Worm (Caenorhabditis elegans) whole organism, L2 larva: ENCODE results near the gene str-9.
"Not testable (repeated sequence)": the region's sequence is repeated elsewhere in the genome, so short reads cannot be mapped to it uniquely, and the experiment has no call there.

Experiments used
- C34F6.9 ChIP-seq: fragments of 150-350 bp; optimal IDR thresholded peaks from 2 replicates; lab custom pipeline; 2014; ENCODE audit warnings: missing biosample characterization, missing genetic modification characterization
- F13H6.1 ChIP-seq: sonication (generic microtip); optimal IDR thresholded peaks from 2 replicates; lab custom pipeline; 2016; ENCODE audit warnings: missing genetic modification characterization, missing compliant biosample characterization
- R02D3.7 ChIP-seq: fragments of 150-350 bp; optimal IDR thresholded peaks from 2 replicates; lab custom pipeline; 2014; ENCODE audit warnings: missing biosample characterization, missing genetic modification characterization
- Y55F3AM.14 ChIP-seq: fragments of 200-800 bp; sonication (Bioruptor generic); optimal IDR thresholded peaks from 2 replicates; lab custom pipeline; 2018; ENCODE audit warnings: mild to moderate bottlenecking, missing genetic modification characterization, missing compliant biosample characterization
- ZK546.5 ChIP-seq: sonication (generic microtip); optimal IDR thresholded peaks from 2 replicates; lab custom pipeline; 2017; ENCODE audit warnings: missing biosample characterization, missing genetic modification characterization
- alr-1 ChIP-seq: fragments of 150-350 bp; optimal IDR thresholded peaks from 2 replicates; lab custom pipeline; 2014; ENCODE audit warnings: missing biosample characterization, missing genetic modification characterization
- ceh-16 ChIP-seq: fragments of 150-350 bp; optimal IDR thresholded peaks from 2 replicates; lab custom pipeline; 2014; ENCODE audit warnings: missing biosample characterization, missing genetic modification characterization
- ceh-82 ChIP-seq: fragments of 150-350 bp; optimal IDR thresholded peaks from 2 replicates; lab custom pipeline; 2014; ENCODE audit warnings: missing biosample characterization, missing genetic modification characterization
- dmd-4 ChIP-seq: sonication (generic microtip); optimal IDR thresholded peaks from 2 replicates; lab custom pipeline; 2017; ENCODE audit warnings: missing biosample characterization, missing genetic modification characterization
- egl-27 ChIP-seq: sonication (generic microtip); optimal IDR thresholded peaks from 3 replicates; lab custom pipeline; 2017; ENCODE audit warnings: missing biosample characterization, missing genetic modification reagents, missing genetic modification characterization
- elt-1 ChIP-seq: fragments of 150-350 bp; optimal IDR thresholded peaks from 2 replicates; lab custom pipeline; 2014; ENCODE audit warnings: missing biosample characterization, missing genetic modification characterization
- fos-1 ChIP-seq: fragments of 150-350 bp; optimal IDR thresholded peaks from 2 replicates; lab custom pipeline; 2014; ENCODE audit warnings: missing biosample characterization, missing genetic modification characterization
- gmeb-1 ChIP-seq: fragments of 150-350 bp; optimal IDR thresholded peaks from 2 replicates; lab custom pipeline; 2014; ENCODE audit warnings: missing biosample characterization, missing genetic modification characterization
- lin-11 ChIP-seq: fragments of 150-350 bp; sonication (generic microtip); optimal IDR thresholded peaks from 2 replicates; lab custom pipeline; 2014; ENCODE audit warnings: missing biosample characterization, missing genetic modification characterization, inconsistent platforms, mixed read lengths
- mab-5 ChIP-seq: fragments of 150-350 bp; optimal IDR thresholded peaks from 2 replicates; lab custom pipeline; 2014; ENCODE audit warnings: missing biosample characterization, missing genetic modification characterization
- mbf-1 ChIP-seq: sonication (generic microtip); optimal IDR thresholded peaks from 2 replicates; lab custom pipeline; 2017; ENCODE audit warnings: missing biosample characterization, missing genetic modification characterization
- mdl-1 ChIP-seq, 2 experiments: fragments of 150-350 bp in 1 of 2; sonication (generic microtip) in 1 of 2; optimal IDR thresholded peaks; 2 replicates each; lab custom pipeline; 2017; ENCODE audit warnings: missing biosample characterization in 2 of 2, missing genetic modification characterization in 2 of 2
- nhr-11 ChIP-seq: fragments of 150-350 bp; optimal IDR thresholded peaks from 2 replicates; lab custom pipeline; 2014; ENCODE audit warnings: missing biosample characterization, missing genetic modification characterization
- nhr-12 ChIP-seq: fragments of 150-350 bp; optimal IDR thresholded peaks from 2 replicates; lab custom pipeline; 2014; ENCODE audit warnings: missing biosample characterization, missing genetic modification characterization
- nhr-21 ChIP-seq: fragments of 150-350 bp; optimal IDR thresholded peaks from 2 replicates; lab custom pipeline; 2014; ENCODE audit warnings: missing biosample characterization, missing genetic modification characterization
- nhr-23 ChIP-seq: fragments of 150-350 bp; optimal IDR thresholded peaks from 2 replicates; lab custom pipeline; 2014; ENCODE audit warnings: missing biosample characterization, missing genetic modification reagents, missing genetic modification characterization
- nhr-237 ChIP-seq: fragments of 150-350 bp; optimal IDR thresholded peaks from 2 replicates; lab custom pipeline; 2014; ENCODE audit warnings: missing biosample characterization, missing genetic modification characterization
- nhr-6 ChIP-seq: fragments of 150-350 bp; optimal IDR thresholded peaks from 2 replicates; lab custom pipeline; 2014; ENCODE audit warnings: missing biosample characterization, missing genetic modification characterization
- nhr-77 ChIP-seq: fragments of 150-350 bp; optimal IDR thresholded peaks from 2 replicates; lab custom pipeline; 2014; ENCODE audit warnings: missing biosample characterization, missing genetic modification characterization
- sem-4 ChIP-seq: fragments of 150-350 bp; optimal IDR thresholded peaks from 2 replicates; lab custom pipeline; 2014; ENCODE audit warnings: missing biosample characterization, missing genetic modification reagents, missing genetic modification characterization
- sma-3 ChIP-seq: sonication (generic microtip); optimal IDR thresholded peaks from 2 replicates; lab custom pipeline; 2016; ENCODE audit warnings: missing genetic modification reagents, missing genetic modification characterization, missing compliant biosample characterization
- sma-9 ChIP-seq, 2 experiments: fragments of 150-350 bp in 1 of 2; sonication (generic microtip) in 1 of 2; optimal IDR thresholded peaks; 2 replicates each; lab custom pipeline; 2014 to 2016; ENCODE audit warnings: missing genetic modification characterization in 2 of 2, mild to moderate bottlenecking in 1 of 2, missing biosample characterization in 1 of 2, missing compliant biosample characterization in 1 of 2, missing genetic modification reagents in 1 of 2, moderate library complexity in 1 of 2
- snpc-4 ChIP-seq: fragments of 150-350 bp; optimal IDR thresholded peaks from 2 replicates; lab custom pipeline; 2014; ENCODE audit warnings: missing biosample characterization, missing genetic modification characterization
- unc-55 ChIP-seq: fragments of 150-350 bp; sonication (generic microtip); optimal IDR thresholded peaks from 3 replicates; lab custom pipeline; 2014; ENCODE audit warnings: missing biosample characterization, missing genetic modification reagents, missing genetic modification characterization
- ztf-1 ChIP-seq: fragments of 200-800 bp; sonication (Bioruptor generic); conservative IDR thresholded peaks from 2 replicates; pipeline ENCODE4 v1.3.6; 2022; ENCODE audit warnings: missing genetic modification characterization, missing compliant biosample characterization
- ztf-11 ChIP-seq: sonication (generic microtip); optimal IDR thresholded peaks from 2 replicates; lab custom pipeline; 2017; ENCODE audit warnings: missing biosample characterization, missing genetic modification characterization
- ztf-4 ChIP-seq: fragments of 150-350 bp; optimal IDR thresholded peaks from 2 replicates; lab custom pipeline; 2014; ENCODE audit warnings: missing biosample characterization, missing genetic modification characterization

str-9 gene

ce11 chrV:15741851-15742250 is 16.7 kb upstream of the str-9 start, which contains the start of gene str-18:
Gene str-18, minus strand, starts transcription at chrV:15741951.
- no peak for TF ChIP-seq C34F6.9 (tag; lab: Kevin White, UChicago)
- TF ChIP-seq nhr-77 (tag; lab: Kevin White, UChicago) = no peak
- no peak for TF ChIP-seq ceh-16 (tag; lab: Kevin White, UChicago)
- TF ChIP-seq Y55F3AM.14 (GFP tag; lab: Kevin White, UChicago) = no peak
- no peak for TF ChIP-seq R02D3.7 (tag; lab: Kevin White, UChicago)
- no peak for TF ChIP-seq egl-27 (tag; lab: Kevin White, UChicago)
- TF ChIP-seq mdl-1 (tag; optimal IDR thresholded peaks at IDR 0.05; lab: Kevin White, UChicago) = no peak
- TF ChIP-seq ZK546.5 (tag; lab: Kevin White, UChicago) = no peak
- no peak for TF ChIP-seq snpc-4 (tag; lab: Kevin White, UChicago)
- TF ChIP-seq sma-9 (GFP tag; optimal IDR thresholded peaks at IDR 0.05; lab: Kevin White, UChicago) = no peak
- TF ChIP-seq sma-9 (tag; optimal IDR thresholded peaks at IDR 0.05; lab: Kevin White, UChicago) = no peak
- no peak for TF ChIP-seq ztf-1
- TF ChIP-seq nhr-6 (tag; lab: Kevin White, UChicago) = no peak
- TF ChIP-seq ztf-4 = no peak
- TF ChIP-seq sem-4 (tag; lab: Kevin White, UChicago) = no peak
- no peak for TF ChIP-seq mbf-1
- no peak for TF ChIP-seq nhr-23 (tag; lab: Kevin White, UChicago)
- no peak for TF ChIP-seq lin-11
- TF ChIP-seq elt-1 (tag; lab: Kevin White, UChicago) = no peak
- no peak for TF ChIP-seq nhr-11 (tag; lab: Kevin White, UChicago)
- TF ChIP-seq, all 48 proteins: peak for 0

- not testable (repeated sequence) for TF ChIP-seq nhr-77, elt-1, dmd-4 (tag; lab: Kevin White, UChicago)
Observed at ce11 chrV:15744366-15744765, 14.2 kb upstream of the str-9 start, which contains the start of gene str-19. Gene str-19, minus strand, starts transcription at chrV:15744466.

- TF ChIP-seq ztf-11 (tag; lab: Kevin White, UChicago); sma-3 (GFP tag; lab: Kevin White, UChicago); nhr-11 (tag; lab: Kevin White, UChicago): not testable (repeated sequence)
- TF ChIP-seq, all 48 proteins: peak for 0; not testable (repeated sequence) for 48
Observed at ce11 chrV:15748343-15748742, 10.2 kb upstream of the str-9 start, which contains the start of gene T23D5.8. Gene T23D5.8, minus strand, starts transcription at chrV:15748443.

- TF ChIP-seq ceh-82 (tag; lab: Kevin White, UChicago) = no peak
- no peak for TF ChIP-seq nhr-237 (tag; lab: Kevin White, UChicago)
- TF ChIP-seq gmeb-1 (tag; lab: Kevin White, UChicago) = no peak
- no peak for TF ChIP-seq nhr-12 (tag; lab: Kevin White, UChicago)
- no peak for TF ChIP-seq unc-55 (GFP tag; lab: Kevin White, UChicago)
- TF ChIP-seq alr-1 = no peak
- no peak for TF ChIP-seq ztf-1
- no peak for TF ChIP-seq nhr-23 (tag; lab: Kevin White, UChicago)
- TF ChIP-seq egl-27 (tag; lab: Kevin White, UChicago) = no peak
- no peak for TF ChIP-seq mbf-1
- no peak for TF ChIP-seq F13H6.1 (tag; lab: Kevin White, UChicago)
- TF ChIP-seq nhr-11 (tag; lab: Kevin White, UChicago) = no peak
- TF ChIP-seq mab-5 (tag; lab: Kevin White, UChicago) = no peak
- TF ChIP-seq fos-1 (tag; lab: Kevin White, UChicago) = no peak
Observed at ce11 chrV:15750130-15750529, 8.4 kb upstream of the str-9 start, which contains the start of gene str-6. Gene str-6, minus strand, starts transcription at chrV:15750230.

- TF ChIP-seq ztf-1 (no peak), R02D3.7 (tag; lab: Kevin White, UChicago) (no peak), fos-1 (tag; lab: Kevin White, UChicago) (no peak), C34F6.9 (tag; lab: Kevin White, UChicago) (no peak), nhr-23 (tag; lab: Kevin White, UChicago) (no peak), ceh-82 (tag; lab: Kevin White, UChicago) (no peak), snpc-4 (tag; lab: Kevin White, UChicago) (no peak), nhr-21 (tag; lab: Kevin White, UChicago) (no peak), mab-5 (tag; lab: Kevin White, UChicago) (no peak)
Observed at ce11 chrV:15752049-15752448, 6.5 kb upstream of the str-9 start, which contains the start of gene str-43. Gene str-43, minus strand, starts transcription at chrV:15752149.
